Worm (Caenorhabditis elegans) whole organism, young adult: ENCODE results near the gene sqv-2.

Experiments
- F10E7.11 ChIP-seq: sonication (generic microtip); optimal IDR thresholded peaks from 2 replicates; lab custom pipeline; 2017; ENCODE audit warnings: mild to moderate bottlenecking, missing genetic modification characterization, moderate library complexity, missing compliant biosample characterization
- F22D6.2 ChIP-seq: sonication (generic microtip); optimal IDR thresholded peaks from 2 replicates; lab custom pipeline; 2016; ENCODE audit warnings: mild to moderate bottlenecking, missing genetic modification characterization, missing compliant biosample characterization
- F55B11.4 ChIP-seq: sonication (generic microtip); optimal IDR thresholded peaks from 2 replicates; lab custom pipeline; 2016; ENCODE audit warnings: missing compliant biosample characterization, missing genetic modification characterization, borderline replicate concordance; ENCODE audit not compliant: insufficient read depth
- K12H6.12 ChIP-seq: fragments of 200-800 bp; sonication (Bioruptor generic); optimal IDR thresholded peaks from 2 replicates; lab custom pipeline; 2018; ENCODE audit warnings: mild to moderate bottlenecking, missing genetic modification characterization, missing compliant biosample characterization
- T07F8.4 ChIP-seq: sonication (generic microtip); optimal IDR thresholded peaks from 2 replicates; lab custom pipeline; 2016; ENCODE audit warnings: mild to moderate bottlenecking, missing genetic modification characterization, moderate library complexity, missing compliant biosample characterization
- akir-1 ChIP-seq: fragments of 200-800 bp; sonication (Bioruptor generic); optimal IDR thresholded peaks from 2 replicates; lab custom pipeline; 2018; ENCODE audit warnings: mild to moderate bottlenecking, missing genetic modification characterization, moderate library complexity, missing compliant biosample characterization
- cebp-2 ChIP-seq: fragments of 200-800 bp; sonication (Bioruptor generic); IDR thresholded peaks from 2 replicates; pipeline ENCODE4 v1.3.6; 2022; ENCODE audit warnings: missing genetic modification characterization, missing compliant biosample characterization
- ceh-27 ChIP-seq: fragments of 200-800 bp; sonication (Bioruptor generic); optimal IDR thresholded peaks from 2 replicates; lab custom pipeline; 2018; ENCODE audit warnings: mild to moderate bottlenecking, missing genetic modification characterization, moderate library complexity, missing compliant biosample characterization
- chd-7 ChIP-seq: sonication (generic microtip); optimal IDR thresholded peaks from 2 replicates; lab custom pipeline; 2016; ENCODE audit warnings: mild to moderate bottlenecking, missing genetic modification characterization, moderate library complexity, missing compliant biosample characterization
- dpff-1 ChIP-seq: sonication (generic microtip); optimal IDR thresholded peaks from 2 replicates; lab custom pipeline; 2017; ENCODE audit warnings: mild to moderate bottlenecking, missing genetic modification characterization, missing compliant biosample characterization
- efl-1 ChIP-seq: fragments of 150-350 bp; optimal IDR thresholded peaks from 2 replicates; lab custom pipeline; 2014; ENCODE audit warnings: missing biosample characterization, missing genetic modification reagents, missing genetic modification characterization
- ets-4 ChIP-seq: fragments of 200-800 bp; sonication (Bioruptor generic); optimal IDR thresholded peaks from 2 replicates; lab custom pipeline; 2018; ENCODE audit warnings: mild to moderate bottlenecking, missing genetic modification characterization, missing compliant biosample characterization
- fkh-3 ChIP-seq: sonication (generic microtip); optimal IDR thresholded peaks from 2 replicates; lab custom pipeline; 2016; ENCODE audit warnings: mild to moderate bottlenecking, missing genetic modification characterization, missing compliant biosample characterization
- hlh-12 ChIP-seq: sonication (generic microtip); optimal IDR thresholded peaks from 2 replicates; lab custom pipeline; 2016; ENCODE audit warnings: missing genetic modification characterization, missing compliant biosample characterization
- hrde-1 ChIP-seq: sonication (generic microtip); optimal IDR thresholded peaks from 2 replicates; lab custom pipeline; 2016; ENCODE audit warnings: missing genetic modification characterization, mild to moderate bottlenecking, missing compliant biosample characterization, moderate library complexity, missing genotype, missing genetic modification reagents, borderline replicate concordance
- let-526 ChIP-seq: fragments of 200-800 bp; sonication (Bioruptor generic); IDR thresholded peaks from 2 replicates; pipeline ENCODE4 v1.3.6; 2022; ENCODE audit warnings: missing genetic modification reagents, missing genetic modification characterization, missing compliant biosample characterization
- let-607 ChIP-seq, 2 experiments: fragments of 200-800 bp in 1 of 2; sonication (Bioruptor generic) in 1 of 2; sonication (generic microtip) in 1 of 2; optimal IDR thresholded peaks; 2 replicates each; lab custom pipeline; 2016 to 2018; ENCODE audit warnings: mild to moderate bottlenecking in 2 of 2, missing compliant biosample characterization in 2 of 2, missing genetic modification characterization in 2 of 2, moderate library complexity in 2 of 2, missing genotype in 1 of 2
- lin-26 ChIP-seq: fragments of 200-800 bp; sonication (Bioruptor generic); IDR thresholded peaks from 2 replicates; pipeline ENCODE4 v1.3.6; 2022; ENCODE audit warnings: missing genetic modification reagents, missing genetic modification characterization, missing compliant biosample characterization
- lin-35 ChIP-seq, 3 experiments: fragments of 150-350 bp in 2 of 3; sonication (generic microtip) in 1 of 3; optimal IDR thresholded peaks; 2 replicates each; lab custom pipeline; 2014 to 2018; ENCODE audit warnings: missing biosample characterization in 3 of 3, missing genetic modification characterization in 3 of 3, missing genetic modification reagents in 3 of 3
- lin-54 ChIP-seq: fragments of 200-800 bp; sonication (Bioruptor generic); optimal IDR thresholded peaks from 2 replicates; lab custom pipeline; 2018; ENCODE audit warnings: mild to moderate bottlenecking, missing genetic modification characterization, missing compliant biosample characterization
- lir-1 ChIP-seq: fragments of 200-800 bp; sonication (Bioruptor generic); conservative IDR thresholded peaks from 2 replicates; pipeline ENCODE4 v1.3.6; 2022; ENCODE audit warnings: missing genetic modification reagents, missing genetic modification characterization, missing compliant biosample characterization
- lsl-1 ChIP-seq: fragments of 200-800 bp; sonication (Bioruptor generic); optimal IDR thresholded peaks from 2 replicates; lab custom pipeline; 2018; ENCODE audit warnings: mild to moderate bottlenecking, missing genetic modification characterization, moderate library complexity, missing compliant biosample characterization
- mel-28 ChIP-seq: sonication (generic microtip); optimal IDR thresholded peaks from 2 replicates; lab custom pipeline; 2016; ENCODE audit warnings: borderline replicate concordance, mild to moderate bottlenecking, missing genetic modification characterization, missing compliant biosample characterization
- nfya-2 ChIP-seq: fragments of 200-800 bp; sonication (Bioruptor generic); IDR thresholded peaks from 2 replicates; pipeline ENCODE4 v1.3.6; 2022; ENCODE audit warnings: missing genetic modification reagents, missing genetic modification characterization, missing compliant biosample characterization
- nhr-120 ChIP-seq: fragments of 200-800 bp; sonication (Bioruptor generic); IDR thresholded peaks from 2 replicates; pipeline ENCODE4 v1.3.6; 2022; ENCODE audit warnings: missing genetic modification characterization, missing compliant biosample characterization
- nhr-27 ChIP-seq: fragments of 200-800 bp; sonication (Bioruptor generic); optimal IDR thresholded peaks from 2 replicates; lab custom pipeline; 2018; ENCODE audit warnings: mild to moderate bottlenecking, missing genetic modification characterization, moderate library complexity, missing compliant biosample characterization
- rcor-1 ChIP-seq: fragments of 200-800 bp; sonication (Bioruptor generic); IDR thresholded peaks from 2 replicates; pipeline ENCODE4 v1.3.6; 2022; ENCODE audit warnings: missing genetic modification reagents, missing genetic modification characterization, missing compliant biosample characterization
- rpc-1 ChIP-seq, 2 experiments: fragments of 150-350 bp in 1 of 2; sonication (generic microtip) in 1 of 2; optimal IDR thresholded peaks; 2 replicates each; lab custom pipeline; 2014 to 2018; ENCODE audit warnings: missing biosample characterization in 1 of 2, missing genetic modification characterization in 1 of 2, missing genetic modification reagents in 1 of 2, missing genotype in 1 of 2
- snpc-1.3 ChIP-seq: sonication (generic microtip); optimal IDR thresholded peaks from 2 replicates; lab custom pipeline; 2017; ENCODE audit warnings: missing genetic modification characterization, mild to moderate bottlenecking, missing compliant biosample characterization, antibody characterized with exemption, moderate library complexity, missing genotype, missing genetic modification reagents; ENCODE audit not compliant: insufficient read depth
- snpc-4 ChIP-seq, 5 experiments: fragments of 150-350 bp in 1 of 5; sonication (generic microtip) in 4 of 5; optimal IDR thresholded peaks; 2 replicates each; lab custom pipeline; 2014 to 2018; ENCODE audit warnings: missing genetic modification characterization in 5 of 5, missing biosample characterization in 3 of 5, antibody characterized with exemption in 2 of 5, mild to moderate bottlenecking in 2 of 5, missing compliant biosample characterization in 2 of 5, missing genotype in 2 of 5, moderate library complexity in 2 of 5, missing genetic modification reagents in 1 of 5
- tbx-9 ChIP-seq: sonication (generic microtip); optimal IDR thresholded peaks from 2 replicates; lab custom pipeline; 2016; ENCODE audit warnings: borderline replicate concordance, missing genetic modification characterization, inconsistent platforms, missing compliant biosample characterization
- tlf-1 ChIP-seq: fragments of 200-800 bp; sonication (Bioruptor generic); optimal IDR thresholded peaks from 2 replicates; lab custom pipeline; 2018; ENCODE audit warnings: mild to moderate bottlenecking, missing genetic modification characterization, missing compliant biosample characterization

Gene sqv-2

DNA sequence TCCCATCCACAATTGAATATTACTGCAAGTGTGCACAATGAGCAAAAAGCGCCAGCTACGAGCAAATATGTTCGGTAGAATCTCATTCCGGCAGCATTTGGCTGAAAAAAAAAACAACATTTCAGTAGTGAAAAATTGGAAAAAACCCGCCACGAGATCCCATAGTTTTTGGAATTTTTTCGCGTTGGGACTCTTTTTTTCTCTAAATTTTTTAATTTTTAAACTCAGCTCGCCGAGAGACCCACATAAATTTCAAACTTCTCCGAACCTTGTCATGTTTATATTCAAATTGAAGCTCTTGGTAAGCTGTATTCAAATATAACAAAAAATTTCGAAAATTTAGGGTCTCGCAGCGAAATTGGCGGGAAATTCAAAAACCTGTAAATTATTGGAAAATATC lies at the start of gene sqv-2:
sqv-2 (minus strand) TSS at position 101 of the 400 bp plus-strand sequence.
- no peak for TF ChIP-seq tlf-1
- TF ChIP-seq ets-4 (GFP tag; lab: Kevin White, UChicago), result no peak
- no peak for TF ChIP-seq lsl-1 (GFP tag; lab: Kevin White, UChicago)
- TF ChIP-seq let-607 (tag; optimal IDR thresholded peaks at IDR 0.05; lab: Kevin White, UChicago), result no peak
- no peak for TF ChIP-seq nhr-27
- TF ChIP-seq dpff-1 (tag; lab: Kevin White, UChicago), result no peak
- no peak for TF ChIP-seq chd-7
- no peak for TF ChIP-seq efl-1 (GFP tag; lab: Kevin White, UChicago)
- TF ChIP-seq rcor-1 (GFP tag; lab: Robert Waterston, UW), result no peak
- TF ChIP-seq rpc-1 (optimal IDR thresholded peaks at IDR 0.05; lab: Kevin White, UChicago), result no peak
- no peak for TF ChIP-seq rpc-1 (tag; optimal IDR thresholded peaks at IDR 0.05; lab: Kevin White, UChicago)
- TF ChIP-seq, all 124 proteins: peak for 0

DNA sequence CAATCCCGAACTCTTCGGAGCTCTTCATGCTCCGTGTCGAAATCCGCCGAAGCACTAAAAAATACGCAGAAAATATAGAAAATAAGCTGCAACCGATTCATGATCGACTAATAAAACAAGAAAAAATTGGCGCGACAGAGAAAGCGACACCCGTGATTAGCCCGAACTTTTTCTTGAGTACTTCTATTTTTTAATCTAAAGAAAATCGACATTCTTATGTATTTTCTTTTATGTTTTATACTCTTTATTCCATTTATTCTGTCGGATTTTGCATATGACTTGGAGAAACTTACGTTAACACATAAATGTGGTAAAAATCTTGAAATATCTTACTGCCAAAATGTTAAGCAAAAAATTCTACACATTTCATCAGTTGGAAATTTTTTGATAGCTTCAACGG lies 49.8 kb upstream of the sqv-2 start, which contains the start of the genes irld-50 and irld-49:
irld-50 (minus strand) TSS at position 101 of the 400 bp plus-strand sequence.
irld-49 (plus strand) TSS at position 211 of the 400 bp plus-strand sequence.
- TF ChIP-seq tbx-9, result no peak
- no peak for TF ChIP-seq T07F8.4 (tag; lab: Kevin White, UChicago)
- TF ChIP-seq snpc-1.3, result no peak
- TF ChIP-seq hrde-1, result no peak

- no peak for TF ChIP-seq lin-26 (GFP tag; lab: Robert Waterston, UW)
- no peak for TF ChIP-seq let-526 (GFP tag; lab: Robert Waterston, UW)
- TF ChIP-seq F10E7.11, result no peak
- no peak for TF ChIP-seq K12H6.12
- no peak for TF ChIP-seq snpc-4 (GFP tag; optimal IDR thresholded peaks at IDR 0.05; lab: Kevin White, UChicago)
- TF ChIP-seq snpc-4 (tag; optimal IDR thresholded peaks at IDR 0.05; lab: Kevin White, UChicago), result no peak
- TF ChIP-seq lin-35 (GFP tag; optimal IDR thresholded peaks at IDR 0.05; lab: Kevin White, UChicago), result no peak
- TF ChIP-seq nfya-2 (GFP tag; lab: Robert Waterston, UW), result no peak
- no peak for TF ChIP-seq mel-28
- no peak for TF ChIP-seq cebp-2
- no peak for TF ChIP-seq ceh-27 (GFP tag; lab: Kevin White, UChicago)
- TF ChIP-seq F22D6.2 (tag; lab: Kevin White, UChicago), result no peak
- no peak for TF ChIP-seq lir-1 (GFP tag; lab: Robert Waterston, UW)
- TF ChIP-seq F55B11.4 (tag; lab: Kevin White, UChicago), result no peak
- no peak for TF ChIP-seq fkh-3
- TF ChIP-seq chd-7, result no peak
- no peak for TF ChIP-seq lin-54 (GFP tag; lab: Kevin White, UChicago)
- TF ChIP-seq nhr-120 (GFP tag; lab: Robert Waterston, UW), result no peak
- TF ChIP-seq snpc-1.3, result no peak
- TF ChIP-seq akir-1, result no peak
- TF ChIP-seq, all 124 proteins: peak for 0
Observed at ce11 chrII:2940747-2941146, 46.6 kb upstream of the sqv-2 start, which contains the start of gene irld-66. Gene irld-66, minus strand, starts transcription at chrII:2940847.

- TF ChIP-seq hlh-12 (tag; lab: Kevin White, UChicago) (no peak), nfya-2 (GFP tag; lab: Robert Waterston, UW) (no peak), lin-26 (GFP tag; lab: Robert Waterston, UW) (0 out of 2 replicates have a peak, but pooled peaks have one; percentile 51)
Observed at ce11 chrII:2939681-2940080, 45.5 kb upstream of the sqv-2 start.
